Fruit fly (Drosophila melanogaster) whole organism: ENCODE measurements around the gene wge.

ENCODE experiments used
- CG8478 ChIP-seq: fragments of >200 bp; optimal IDR thresholded peaks from 2 replicates; lab custom pipeline; 2018; ENCODE audit warnings: inconsistent platforms
- Dll ChIP-seq: fragments of >200 bp; optimal IDR thresholded peaks from 2 replicates; lab custom pipeline; 2017
- pan ChIP-seq: fragments of >200 bp; optimal IDR thresholded peaks from 2 replicates; lab custom pipeline; 2017
- psq ChIP-seq: fragments of >200 bp; optimal IDR thresholded peaks from 2 replicates; lab custom pipeline; 2017
- usp ChIP-seq: fragments of >200 bp; optimal IDR thresholded peaks from 2 replicates; lab custom pipeline; 2017; ENCODE audit warnings: missing biosample characterization, missing genetic modification characterization, mixed read lengths

- TF ChIP-seq psq (no peak), usp (GFP tag; lab: Kevin White, UChicago) (no peak), CG8478 (lab: Kevin White, UChicago) (no peak), Dll (lab: Kevin White, UChicago) (no peak), pan (lab: Kevin White, UChicago) (no peak)
These were observed 5.3 kb upstream of the wge start, which contains the start of gene RNF220 for dm6 chr3R:22726031-22726770.
